Fruit fly (Drosophila melanogaster): ENCODE measurements around the gene CG32640.

CG32640 gene

DNA sequence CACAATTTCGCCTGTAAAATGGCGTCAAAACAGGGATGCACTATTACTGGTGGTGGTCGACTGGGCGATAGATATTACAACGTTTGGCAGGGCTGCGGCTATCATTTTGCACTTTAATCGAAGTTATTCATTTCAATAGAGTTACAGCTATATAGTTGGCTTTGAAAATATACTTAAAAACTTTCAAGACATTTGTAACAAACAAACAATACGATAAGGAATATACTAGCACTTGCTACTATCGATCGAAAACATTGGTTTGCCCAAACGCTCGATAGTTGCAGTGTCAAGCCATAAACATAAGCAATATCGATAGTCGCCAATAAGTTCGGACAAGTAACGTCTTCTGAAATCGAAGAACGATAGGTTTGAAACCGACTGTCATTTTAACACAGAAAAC, 18.3 kb upstream of the CG32640 start, which contains the start of the genes Bap60 and CG12096 (continued):
- TF ChIP-seq gfzf (GFP tag; optimal IDR thresholded peaks at IDR 0.05) (peak; percentile 43), eve (GFP tag; optimal IDR thresholded peaks at IDR 0.05) (no peak), CG13296 (GFP tag; optimal IDR thresholded peaks at IDR 0.05) (peak; percentile 64), CG15269 (tag; optimal IDR thresholded peaks at IDR 0.05) (peak; percentile 69), ab (GFP tag; optimal IDR thresholded peaks at IDR 0.05) (peak; percentile 21), fd102C (GFP tag; optimal IDR thresholded peaks at IDR 0.05) (no peak), Side (GFP tag; optimal IDR thresholded peaks at IDR 0.05) (peak; percentile 87), sim (GFP tag; IDR thresholded peaks at IDR 0.05) (no peak), CG7745 (tag; optimal IDR thresholded peaks at IDR 0.05) (no peak), CG9817 (tag; optimal IDR thresholded peaks at IDR 0.05) (peak; percentile 85), CG4328 (GFP tag; optimal IDR thresholded peaks at IDR 0.05) (peak; percentile 66), jigr1 (GFP tag; IDR thresholded peaks at IDR 0.05) (no peak), maf-S (GFP tag; optimal IDR thresholded peaks at IDR 0.05) (peak; percentile 81), nau (GFP tag; optimal IDR thresholded peaks at IDR 0.05) (no peak), Dll (GFP tag; IDR thresholded peaks at IDR 0.05; ENCODE audit: partially characterized antibody) (peak; percentile 97), dimm (GFP tag; IDR thresholded peaks at IDR 0.05) (no peak), phol (tag; optimal IDR thresholded peaks at IDR 0.05) (peak; percentile 99), pan (optimal IDR thresholded peaks at IDR 0.05) (no peak), pan (GFP tag; optimal IDR thresholded peaks at IDR 0.05 in 1 of 2, IDR thresholded peaks at IDR 0.05 in 1 of 2) (peak in 1 of 2 experiments; percentile 37), CG33557 (GFP tag; optimal IDR thresholded peaks at IDR 0.05) (peak; percentile 68), nerfin-2 (GFP tag; IDR thresholded peaks at IDR 0.05; ENCODE audit: partially characterized antibody) (peak; percentile 84), CG14965 (GFP tag; optimal IDR thresholded peaks at IDR 0.05; ENCODE audit: borderline replicate concordance) (no peak), en (GFP tag; optimal IDR thresholded peaks at IDR 0.05) (peak; percentile 15), Hsf (GFP tag; optimal IDR thresholded peaks at IDR 0.05) (peak; percentile 78), btn (GFP tag; optimal IDR thresholded peaks at IDR 0.05) (peak; percentile 34), CG4404 (GFP tag; IDR thresholded peaks at IDR 0.05) (peak; percentile 67), CG42726 (GFP tag; IDR thresholded peaks at IDR 0.05; ENCODE audit: partially characterized antibody) (peak; percentile 43), Scr (GFP tag; IDR thresholded peaks at IDR 0.05; ENCODE audit: partially characterized antibody) (peak; percentile 97), ken (GFP tag; IDR thresholded peaks at IDR 0.05) (no peak), CG11560 (tag; IDR thresholded peaks at IDR 0.05) (no peak), stwl (tag; optimal IDR thresholded peaks at IDR 0.05) (peak; percentile 84), chm (GFP tag; IDR thresholded peaks at IDR 0.05) (no peak), so (GFP tag; IDR thresholded peaks at IDR 0.05) (no peak), CG1832 (GFP tag; optimal IDR thresholded peaks at IDR 0.05) (no peak), E2f1 (GFP tag; IDR thresholded peaks at IDR 0.05) (peak; percentile 37; the same call in 1 of the 2 replicates), C15 (GFP tag; IDR thresholded peaks at IDR 0.05) (no peak), CG18476 (GFP tag; optimal IDR thresholded peaks at IDR 0.05) (peak; percentile 34), CG10979 (tag; optimal IDR thresholded peaks at IDR 0.05) (peak; percentile 68), HmgZ (tag; optimal IDR thresholded peaks at IDR 0.05) (peak; percentile 88), Adf1 (GFP tag; IDR thresholded peaks at IDR 0.05) (0 out of 2 replicates have a peak, but pooled peaks have one; percentile 15), gro (GFP tag; optimal IDR thresholded peaks at IDR 0.05) (peak; percentile 86), CG9932 (GFP tag; IDR thresholded peaks at IDR 0.05) (peak; percentile 85), Mes4 (GFP tag; optimal IDR thresholded peaks at IDR 0.05) (peak; percentile 59), Chrac-16 (GFP tag; optimal IDR thresholded peaks at IDR 0.05) (peak; percentile 62), zfh2 (GFP tag; optimal IDR thresholded peaks at IDR 0.05) (peak; percentile 88), CG11247 (GFP tag; IDR thresholded peaks at IDR 0.05) (peak; percentile 53; the same call in 1 of the 2 replicates), CG13123 (GFP tag; optimal IDR thresholded peaks at IDR 0.05) (peak; percentile 34), CG11085 (GFP tag; IDR thresholded peaks at IDR 0.05) (no peak), z (GFP tag; IDR thresholded peaks at IDR 0.05) (no peak), Usf (GFP tag; optimal IDR thresholded peaks at IDR 0.05) (peak; percentile 56), Doc3 (GFP tag; IDR thresholded peaks at IDR 0.05; ENCODE audit: partially characterized antibody) (peak; percentile 90)

All from whole organism, embryonic.